Worm (Caenorhabditis elegans) whole organism, L3 larva: Measurements from ENCODE around the gene math-28.

Experiments used
- R02D3.7 ChIP-seq: fragments of 150-350 bp; optimal IDR thresholded peaks from 2 replicates; lab custom pipeline; 2014; ENCODE audit warnings: missing biosample characterization, missing genetic modification characterization
- ZK546.5 ChIP-seq: sonication (generic microtip); optimal IDR thresholded peaks from 2 replicates; lab custom pipeline; 2017; ENCODE audit warnings: missing biosample characterization, missing genetic modification characterization
- aly-2 ChIP-seq: fragments of 150-350 bp; optimal IDR thresholded peaks from 2 replicates; lab custom pipeline; 2014; ENCODE audit warnings: missing biosample characterization, missing genetic modification characterization
- ceh-16 ChIP-seq: sonication (generic microtip); optimal IDR thresholded peaks from 2 replicates; lab custom pipeline; 2017; ENCODE audit warnings: missing biosample characterization, missing genetic modification characterization
- ceh-28 ChIP-seq: fragments of 150-350 bp; optimal IDR thresholded peaks from 2 replicates; lab custom pipeline; 2014; ENCODE audit warnings: missing biosample characterization, missing genetic modification reagents, missing genetic modification characterization
- ceh-82 ChIP-seq: fragments of 150-350 bp; optimal IDR thresholded peaks from 2 replicates; lab custom pipeline; 2014; ENCODE audit warnings: missing biosample characterization, missing genetic modification characterization
- ceh-9 ChIP-seq: sonication (generic microtip); optimal IDR thresholded peaks from 2 replicates; lab custom pipeline; 2018; ENCODE audit warnings: missing biosample characterization, missing genetic modification characterization
- daf-12 ChIP-seq: fragments of 150-350 bp; optimal IDR thresholded peaks from 2 replicates; lab custom pipeline; 2014; ENCODE audit warnings: missing biosample characterization, missing genetic modification reagents, missing genetic modification characterization
- egl-27 ChIP-seq: sonication (generic microtip); optimal IDR thresholded peaks from 4 replicates; lab custom pipeline; 2017; ENCODE audit warnings: missing biosample characterization, missing genetic modification reagents, missing genetic modification characterization
- egl-5 ChIP-seq: fragments of 150-350 bp; optimal IDR thresholded peaks from 2 replicates; lab custom pipeline; 2017; ENCODE audit warnings: missing biosample characterization, missing genetic modification reagents, missing genetic modification characterization, inconsistent platforms
- elt-1 ChIP-seq: fragments of 150-350 bp; optimal IDR thresholded peaks from 2 replicates; lab custom pipeline; 2014; ENCODE audit warnings: missing biosample characterization, missing genetic modification characterization
- elt-2 ChIP-seq: sonication (generic microtip); optimal IDR thresholded peaks from 2 replicates; lab custom pipeline; 2016; ENCODE audit warnings: missing genetic modification reagents, mild to moderate bottlenecking, missing genetic modification characterization, missing compliant biosample characterization
- eor-1 ChIP-seq, 2 experiments: fragments of 150-350 bp; optimal IDR thresholded peaks; 2 replicates each; lab custom pipeline; 2014 to 2018; ENCODE audit warnings: missing biosample characterization in 2 of 2, missing genetic modification characterization in 2 of 2
- fkh-10 ChIP-seq: sonication (generic microtip); optimal IDR thresholded peaks from 2 replicates; lab custom pipeline; 2017; ENCODE audit warnings: missing biosample characterization, missing genetic modification reagents, missing genetic modification characterization
- fkh-2 ChIP-seq: fragments of 150-350 bp; optimal IDR thresholded peaks from 2 replicates; lab custom pipeline; 2014; ENCODE audit warnings: missing biosample characterization, missing genetic modification reagents, missing genetic modification characterization
- hmg-11 ChIP-seq: sonication (generic microtip); optimal IDR thresholded peaks from 2 replicates; lab custom pipeline; 2016; ENCODE audit warnings: missing genetic modification characterization, missing compliant biosample characterization
- lin-15B ChIP-seq: fragments of 150-350 bp; optimal IDR thresholded peaks from 2 replicates; lab custom pipeline; 2014; ENCODE audit warnings: missing biosample characterization, missing genetic modification characterization
- lsy-12 ChIP-seq: sonication (generic microtip); optimal IDR thresholded peaks from 2 replicates; lab custom pipeline; 2016; ENCODE audit warnings: mild to moderate bottlenecking, missing genetic modification characterization, missing compliant biosample characterization
- mdl-1 ChIP-seq: fragments of 150-350 bp; optimal IDR thresholded peaks from 2 replicates; lab custom pipeline; 2014; ENCODE audit warnings: missing biosample characterization, missing genetic modification characterization
- mml-1 ChIP-seq: fragments of 150-350 bp; sonication (generic microtip); optimal IDR thresholded peaks from 3 replicates; lab custom pipeline; 2014; ENCODE audit warnings: missing biosample characterization, missing genetic modification characterization
- nfya-1 ChIP-seq: sonication (generic microtip); optimal IDR thresholded peaks from 2 replicates; lab custom pipeline; 2017; ENCODE audit warnings: missing genetic modification characterization, mild to moderate bottlenecking, missing compliant biosample characterization, antibody characterized with exemption, moderate library complexity; ENCODE audit not compliant: insufficient read depth
- nhr-11 ChIP-seq: fragments of 150-350 bp; optimal IDR thresholded peaks from 2 replicates; lab custom pipeline; 2014; ENCODE audit warnings: missing biosample characterization, missing genetic modification characterization
- nhr-12 ChIP-seq: fragments of 150-350 bp; optimal IDR thresholded peaks from 2 replicates; lab custom pipeline; 2014; ENCODE audit warnings: missing biosample characterization, missing genetic modification characterization
- nhr-23 ChIP-seq: fragments of 150-350 bp; optimal IDR thresholded peaks from 2 replicates; lab custom pipeline; 2014; ENCODE audit warnings: missing biosample characterization, missing genetic modification reagents, missing genetic modification characterization
- nhr-237 ChIP-seq: fragments of 150-350 bp; optimal IDR thresholded peaks from 2 replicates; lab custom pipeline; 2014; ENCODE audit warnings: missing biosample characterization, missing genetic modification characterization
- nhr-25 ChIP-seq: sonication (generic microtip); optimal IDR thresholded peaks from 2 replicates; lab custom pipeline; 2017; ENCODE audit warnings: missing biosample characterization, missing genetic modification characterization
- nhr-28 ChIP-seq: fragments of 150-350 bp; optimal IDR thresholded peaks from 2 replicates; lab custom pipeline; 2014; ENCODE audit warnings: missing biosample characterization, missing genetic modification characterization
- nhr-76 ChIP-seq: fragments of 150-350 bp; sonication (generic microtip); optimal IDR thresholded peaks from 5 replicates; lab custom pipeline; 2014; ENCODE audit warnings: missing biosample characterization, missing genetic modification characterization
- pha-4 ChIP-seq: fragments of 150-350 bp; optimal IDR thresholded peaks from 2 replicates; lab custom pipeline; 2014; ENCODE audit warnings: missing biosample characterization, missing genetic modification reagents, missing genetic modification characterization
- pqm-1 ChIP-seq: fragments of 150-350 bp; optimal IDR thresholded peaks from 2 replicates; lab custom pipeline; 2017; ENCODE audit warnings: missing biosample characterization, missing genetic modification characterization, inconsistent platforms
- sea-2 ChIP-seq: fragments of 150-350 bp; sonication (generic microtip); optimal IDR thresholded peaks from 4 replicates; lab custom pipeline; 2014; ENCODE audit warnings: missing biosample characterization, missing genetic modification reagents, missing genetic modification characterization
- skn-1 ChIP-seq: fragments of 150-350 bp; optimal IDR thresholded peaks from 2 replicates; lab custom pipeline; 2014; ENCODE audit warnings: missing biosample characterization, missing genetic modification characterization
- unc-62 ChIP-seq: fragments of 150-350 bp; sonication (generic microtip); optimal IDR thresholded peaks from 4 replicates; lab custom pipeline; 2014; ENCODE audit warnings: missing biosample characterization, missing genetic modification reagents, missing genetic modification characterization
- zag-1 ChIP-seq: fragments of 150-350 bp; optimal IDR thresholded peaks from 2 replicates; lab custom pipeline; 2014; ENCODE audit warnings: missing biosample characterization, missing genetic modification characterization

The math-28 gene

DNA sequence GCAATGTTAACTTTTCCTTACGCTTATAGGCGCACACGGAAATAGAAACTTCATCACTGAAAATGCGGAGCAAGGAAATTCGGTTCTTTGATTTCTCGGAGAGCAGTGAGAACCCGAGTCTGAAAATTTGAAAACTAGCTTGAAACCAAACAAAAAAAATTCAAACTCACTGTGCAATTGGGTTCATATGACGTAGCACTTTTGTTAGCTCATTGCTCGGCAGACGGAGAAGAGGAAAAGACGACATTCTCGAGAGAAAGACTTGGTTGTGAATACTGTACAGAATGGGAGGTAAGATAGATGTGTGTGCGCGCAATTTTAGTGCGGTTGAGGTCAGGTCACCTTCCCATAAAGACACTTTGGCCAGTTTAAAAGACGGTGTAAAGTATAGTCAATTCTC, 12.8 kb upstream of the math-28 start, which contains the start of the genes F36H5.13 and F36H5.8:
TSS of gene F36H5.13 (minus strand) at position 101 of the 400 bp plus-strand sequence.
TSS of gene F36H5.8 (minus strand) at position 274 of the 400 bp plus-strand sequence.
- TF ChIP-seq eor-1 (tag; optimal IDR thresholded peaks at IDR 0.05; lab: Kevin White, UChicago): no peak
- no peak for TF ChIP-seq nhr-12 (tag; lab: Kevin White, UChicago)
- TF ChIP-seq lsy-12 (tag; lab: Kevin White, UChicago): no peak
- TF ChIP-seq skn-1 (tag; lab: Kevin White, UChicago): no peak
- TF ChIP-seq pqm-1 (tag; lab: Kevin White, UChicago): no peak
- TF ChIP-seq zag-1 (tag; lab: Kevin White, UChicago): no peak
- TF ChIP-seq egl-5 (tag; lab: Kevin White, UChicago): no peak
- TF ChIP-seq elt-1: no peak
- TF ChIP-seq sea-2 (GFP tag; lab: Kevin White, UChicago): no peak
- no peak for TF ChIP-seq unc-62 (GFP tag; lab: Kevin White, UChicago)
- no peak for TF ChIP-seq egl-27 (tag; lab: Kevin White, UChicago)
- TF ChIP-seq nhr-11 (tag; lab: Kevin White, UChicago): no peak
- TF ChIP-seq hmg-11: no peak
- TF ChIP-seq daf-12 (tag; lab: Kevin White, UChicago): no peak
- no peak for TF ChIP-seq nhr-76 (tag; lab: Kevin White, UChicago)
- TF ChIP-seq lin-15B (tag; lab: Kevin White, UChicago): no peak
- no peak for TF ChIP-seq elt-2 (tag; lab: Kevin White, UChicago)
- no peak for TF ChIP-seq fkh-10
- TF ChIP-seq fkh-2 (tag; lab: Kevin White, UChicago): no peak

DNA sequence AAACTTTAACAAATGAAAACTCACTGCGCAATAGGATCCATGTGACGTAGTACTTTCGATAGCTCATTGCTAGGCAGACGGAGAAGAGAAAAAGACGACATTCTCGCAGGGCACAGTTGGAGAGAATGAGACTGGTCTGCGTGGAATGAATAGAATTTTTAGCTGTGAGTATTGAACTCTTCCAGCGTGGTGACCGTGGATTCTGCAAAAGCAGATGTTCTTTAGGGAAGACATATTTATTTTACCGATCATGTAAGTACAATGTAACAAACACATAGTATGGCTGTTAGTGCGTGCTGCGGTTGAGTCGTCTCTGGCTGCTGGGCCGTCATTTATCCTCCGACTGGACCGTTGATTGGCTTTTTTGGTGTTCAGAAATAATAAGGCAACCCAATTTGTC, 10.2 kb upstream of the math-28 start, which contains the start of gene F36H5.9:
TSS of gene F36H5.9 (minus strand) at position 101 of the 400 bp plus-strand sequence.
- TF ChIP-seq lsy-12 (tag; lab: Kevin White, UChicago): no peak

DNA sequence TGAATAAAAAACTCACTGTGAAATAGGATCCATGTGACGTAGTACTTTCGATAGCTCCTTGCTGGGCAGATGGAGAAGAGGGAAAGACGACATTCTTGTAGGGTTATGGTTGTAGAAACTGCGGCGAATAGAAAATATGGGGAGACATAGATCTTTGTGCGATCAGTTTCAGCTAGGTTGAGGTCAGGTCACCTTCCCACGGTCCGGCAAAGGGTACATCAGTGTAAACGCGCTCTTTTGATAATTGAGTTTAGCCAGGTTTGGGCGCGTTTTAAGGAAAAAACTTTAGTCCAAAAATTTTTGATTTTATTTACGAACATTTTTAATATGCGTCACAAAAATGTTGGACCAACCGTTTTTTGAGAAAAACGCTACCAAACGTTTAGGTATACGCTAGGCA, 7.1 kb upstream of the math-28 start, which contains the start of gene F36H5.17:
TSS of gene F36H5.17 (minus strand) at position 101 of the 400 bp plus-strand sequence.
- TF ChIP-seq nhr-237 (tag; lab: Kevin White, UChicago) (no peak), ceh-82 (tag; lab: Kevin White, UChicago) (no peak), nhr-23 (tag; lab: Kevin White, UChicago) (no peak), egl-27 (tag; lab: Kevin White, UChicago) (no peak), fkh-2 (tag; lab: Kevin White, UChicago) (no peak), ceh-9 (tag; lab: Kevin White, UChicago) (no peak), hmg-11 (no peak), unc-62 (GFP tag; lab: Kevin White, UChicago) (no peak), ceh-16 (tag; lab: Kevin White, UChicago) (no peak), pha-4 (tag; lab: Kevin White, UChicago) (no peak), ZK546.5 (no peak), mdl-1 (tag; lab: Kevin White, UChicago) (no peak), pqm-1 (tag; lab: Kevin White, UChicago) (no peak), nhr-28 (no peak), mml-1 (no peak), ceh-28 (no peak), nhr-11 (tag; lab: Kevin White, UChicago) (no peak), nhr-12 (tag; lab: Kevin White, UChicago) (no peak), R02D3.7 (tag; lab: Kevin White, UChicago) (no peak), nfya-1 (tag; lab: Kevin White, UChicago) (no peak)

DNA sequence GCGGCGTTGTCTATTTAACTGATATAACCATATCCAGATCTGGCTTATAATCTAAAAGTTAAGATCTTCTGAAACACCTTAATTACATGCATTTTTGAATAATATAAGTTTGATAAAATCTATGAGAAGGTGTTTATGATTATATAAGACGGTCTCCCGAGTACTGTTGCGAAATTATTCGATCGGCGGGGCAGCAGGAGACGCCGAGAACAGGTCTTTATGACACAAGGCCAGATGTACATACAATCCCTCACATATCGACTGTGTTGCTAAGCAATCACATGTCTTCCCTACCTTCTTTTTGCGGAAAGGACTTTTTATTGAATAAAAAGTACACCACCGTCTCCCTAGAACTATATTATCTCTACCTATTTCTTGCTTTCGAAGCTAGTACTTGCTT, 6.6 kb upstream of the math-28 start, which contains the start of gene fbxb-53:
TSS of gene fbxb-53 (plus strand) at position 301 of the 400 bp plus-strand sequence.
- no peak for TF ChIP-seq nhr-11 (tag; lab: Kevin White, UChicago)
- TF ChIP-seq nhr-25 (tag; lab: Kevin White, UChicago): no peak
- TF ChIP-seq lin-15B (tag; lab: Kevin White, UChicago): no peak
- TF ChIP-seq eor-1 (tag; optimal IDR thresholded peaks at IDR 0.05; lab: Kevin White, UChicago): no peak
- TF ChIP-seq elt-2 (tag; lab: Kevin White, UChicago): no peak
- TF ChIP-seq aly-2 (tag; lab: Kevin White, UChicago): no peak
- TF ChIP-seq ceh-16 (tag; lab: Kevin White, UChicago): no peak
- TF ChIP-seq unc-62 (GFP tag; lab: Kevin White, UChicago): no peak
